Worm (Caenorhabditis elegans): ENCODE data around the gene zyg-12.
"Not testable (repeated sequence)": the region's sequence is repeated elsewhere in the genome, so short reads cannot be mapped to it uniquely, and the experiment has no call there.

Gene zyg-12

ce11 chrII:4920608-4921007 lies 29.1 kb upstream of the zyg-12 start:
- TF ChIP-seq dve-1 (tag; optimal IDR thresholded peaks at IDR 0.05) (no peak), ttx-3 (tag; optimal IDR thresholded peaks at IDR 0.05) (no peak), C38D4.7 (GFP tag; optimal IDR thresholded peaks at IDR 0.05) (no peak), elt-2 (tag; optimal IDR thresholded peaks at IDR 0.05) (peak; percentile 83), pax-1 (tag; optimal IDR thresholded peaks at IDR 0.05) (no peak), ceh-34 (tag; optimal IDR thresholded peaks at IDR 0.05) (no peak), fkh-10 (GFP tag; optimal IDR thresholded peaks at IDR 0.05) (no peak)

ce11 chrII:4924729-4925128 lies 25.0 kb upstream of the zyg-12 start:
- TF ChIP-seq T23F11.4 (GFP tag; optimal IDR thresholded peaks at IDR 0.05): no peak
- no peak for TF ChIP-seq fax-1 (tag; optimal IDR thresholded peaks at IDR 0.05)
- TF ChIP-seq pha-2 (tag; optimal IDR thresholded peaks at IDR 0.05): no peak
- no peak for TF ChIP-seq dmd-4 (tag; optimal IDR thresholded peaks at IDR 0.05; ENCODE audit: borderline replicate concordance)
- no peak for TF ChIP-seq elt-2 (tag; optimal IDR thresholded peaks at IDR 0.05)
- no peak for TF ChIP-seq ets-4 (tag; optimal IDR thresholded peaks at IDR 0.05)
- no peak for TF ChIP-seq ceh-14 (tag; optimal IDR thresholded peaks at IDR 0.05)
- no peak for TF ChIP-seq pros-1 (tag; optimal IDR thresholded peaks at IDR 0.05)
- TF ChIP-seq hlh-30 (tag; optimal IDR thresholded peaks at IDR 0.05; ENCODE audit: insufficient read depth): no peak
- no peak for TF ChIP-seq pha-4 (tag; optimal IDR thresholded peaks at IDR 0.05)
- no peak for TF ChIP-seq nfya-1 (tag; optimal IDR thresholded peaks at IDR 0.05)
- no peak for TF ChIP-seq fkh-6 (tag; optimal IDR thresholded peaks at IDR 0.05)
- no peak for TF ChIP-seq tbx-7 (tag; optimal IDR thresholded peaks at IDR 0.05)
- TF ChIP-seq ama-1 (optimal IDR thresholded peaks at IDR 0.05): no peak
- no peak for TF ChIP-seq unc-42 (tag; optimal IDR thresholded peaks at IDR 0.05)
- TF ChIP-seq npax-4 (tag; optimal IDR thresholded peaks at IDR 0.05): no peak
- TF ChIP-seq ceh-19 (GFP tag; optimal IDR thresholded peaks at IDR 0.05): no peak
- TF ChIP-seq ceh-31 (tag; optimal IDR thresholded peaks at IDR 0.05): no peak

- TF ChIP-seq elt-2 (tag; optimal IDR thresholded peaks at IDR 0.05): peak; percentile 99
- TF ChIP-seq ama-1 (optimal IDR thresholded peaks at IDR 0.05): no peak
- no peak for TF ChIP-seq unc-86 (tag; optimal IDR thresholded peaks at IDR 0.05)
- TF ChIP-seq unc-3 (GFP tag; conservative IDR thresholded peaks at IDR 0.05): no peak
- TF ChIP-seq unc-3 (tag; optimal IDR thresholded peaks at IDR 0.05): no peak
- no peak for TF ChIP-seq ceh-24 (tag; optimal IDR thresholded peaks at IDR 0.05)
- TF ChIP-seq pat-9 (tag; optimal IDR thresholded peaks at IDR 0.05): no peak
- TF ChIP-seq pag-3 (tag; optimal IDR thresholded peaks at IDR 0.05; ENCODE audit: borderline replicate concordance): no peak
- TF ChIP-seq ttx-3 (tag; optimal IDR thresholded peaks at IDR 0.05): no peak
These were observed 24.4 kb upstream of the zyg-12 start, which contains the start of gene aagr-2 for ce11 chrII:4925198-4925764. Gene aagr-2 (minus strand): TSS chrII:4925248.

ce11 chrII:4931286-4931685 lies 18.4 kb upstream of the zyg-12 start:
- TF ChIP-seq ceh-14 (tag; optimal IDR thresholded peaks at IDR 0.05) (no peak), pax-1 (tag; optimal IDR thresholded peaks at IDR 0.05) (no peak), pat-9 (tag; optimal IDR thresholded peaks at IDR 0.05) (no peak), C08G9.2 (tag; optimal IDR thresholded peaks at IDR 0.05) (no peak), unc-42 (tag; optimal IDR thresholded peaks at IDR 0.05) (no peak), hlh-30 (tag; optimal IDR thresholded peaks at IDR 0.05; ENCODE audit: insufficient read depth) (no peak), hlh-13 (GFP tag; optimal IDR thresholded peaks at IDR 0.05) (no peak)

ce11 chrII:4932727-4933126 lies 17.0 kb upstream of the zyg-12 start, which contains the start of gene msp-152:
Gene msp-152 (plus strand): TSS chrII:4933027.
- TF ChIP-seq nhr-232, pax-1, ref-2 (tag; optimal IDR thresholded peaks at IDR 0.05): not testable (repeated sequence)
